Worm (Caenorhabditis elegans) whole organism, early embryonic: ENCODE data around the gene uev-2.

ENCODE experiments used
- B0310.2 ChIP-seq: sonication (generic microtip); optimal IDR thresholded peaks from 2 replicates; lab custom pipeline; 2016; ENCODE audit warnings: mild to moderate bottlenecking, missing genetic modification characterization, missing compliant biosample characterization
- F13C5.2 ChIP-seq: sonication (generic microtip); optimal IDR thresholded peaks from 2 replicates; lab custom pipeline; 2017; ENCODE audit warnings: mild to moderate bottlenecking, missing genetic modification characterization, inconsistent platforms, missing compliant biosample characterization
- aly-1 ChIP-seq: sonication (generic microtip); optimal IDR thresholded peaks from 2 replicates; lab custom pipeline; 2016; ENCODE audit warnings: missing genetic modification characterization, missing compliant biosample characterization
- ama-1 ChIP-seq: fragments of 150-350 bp; optimal IDR thresholded peaks from 2 replicates; lab custom pipeline; 2014
- ceh-13 ChIP-seq: fragments of 200-800 bp; sonication (Bioruptor generic); optimal IDR thresholded peaks from 2 replicates; lab custom pipeline; 2018; ENCODE audit warnings: mild to moderate bottlenecking, missing genetic modification characterization, missing compliant biosample characterization
- ceh-36 ChIP-seq: sonication (generic microtip); optimal IDR thresholded peaks from 2 replicates; lab custom pipeline; 2016; ENCODE audit warnings: missing genetic modification characterization, inconsistent platforms, missing compliant biosample characterization
- ets-7 ChIP-seq: sonication (generic microtip); optimal IDR thresholded peaks from 2 replicates; lab custom pipeline; 2016; ENCODE audit warnings: missing genotype, missing genetic modification characterization, missing compliant biosample characterization
- flt-1 ChIP-seq: fragments of 200-800 bp; sonication (Bioruptor generic); IDR thresholded peaks from 2 replicates; pipeline ENCODE4 v1.3.6; 2022; ENCODE audit warnings: missing genetic modification characterization, missing compliant biosample characterization
- hmbx-1 ChIP-seq: sonication (generic microtip); optimal IDR thresholded peaks from 2 replicates; lab custom pipeline; 2016; ENCODE audit warnings: mild to moderate bottlenecking, missing genetic modification characterization, missing compliant biosample characterization
- hmg-4 ChIP-seq: fragments of 200-800 bp; sonication (Bioruptor generic); optimal IDR thresholded peaks from 2 replicates; lab custom pipeline; 2018; ENCODE audit warnings: mild to moderate bottlenecking, missing genetic modification characterization, missing compliant biosample characterization
- hnd-1 ChIP-seq: sonication (generic microtip); optimal IDR thresholded peaks from 2 replicates; lab custom pipeline; 2016; ENCODE audit warnings: missing genetic modification characterization, missing compliant biosample characterization
- pes-1 ChIP-seq: fragments of 200-800 bp; sonication (Bioruptor generic); IDR thresholded peaks from 2 replicates; pipeline ENCODE4 v1.3.6; 2022; ENCODE audit warnings: missing genetic modification reagents, missing genetic modification characterization, missing compliant biosample characterization
- scrt-1 ChIP-seq: fragments of 200-800 bp; sonication (Bioruptor generic); IDR thresholded peaks from 2 replicates; pipeline ENCODE4 v1.3.6; 2022; ENCODE audit warnings: missing genetic modification characterization, missing compliant biosample characterization
- sea-1 ChIP-seq: fragments of 200-800 bp; sonication (Bioruptor generic); conservative IDR thresholded peaks from 2 replicates; pipeline ENCODE4 v1.3.6; 2022; ENCODE audit warnings: missing genetic modification characterization, missing compliant biosample characterization
- tbx-11 ChIP-seq: fragments of 200-800 bp; sonication (Bioruptor generic); IDR thresholded peaks from 2 replicates; pipeline ENCODE4 v1.3.6; 2022; ENCODE audit warnings: missing genetic modification characterization, missing compliant biosample characterization
- tbx-37 ChIP-seq: fragments of 200-800 bp; sonication (Bioruptor generic); conservative IDR thresholded peaks from 2 replicates; pipeline ENCODE4 v1.3.6; 2022; ENCODE audit warnings: missing genetic modification reagents, missing genetic modification characterization, missing compliant biosample characterization
- tra-4 ChIP-seq: sonication (generic microtip); optimal IDR thresholded peaks from 2 replicates; lab custom pipeline; 2017; ENCODE audit warnings: missing genetic modification characterization, missing compliant biosample characterization

Gene uev-2

ce11 chrIII:5594350-5594749 lies 11.4 kb downstream of the uev-2 start:
- TF ChIP-seq ama-1 (lab: Kevin White, UChicago) (no peak), hnd-1 (no peak), tra-4 (tag; lab: Kevin White, UChicago) (no peak)

ce11 chrIII:5595445-5595844 lies 12.5 kb downstream of the uev-2 start, which contains the start of gene ced-6:
Gene ced-6 (plus strand): TSS chrIII:5595771.
- TF ChIP-seq pes-1 = no peak
- TF ChIP-seq sea-1 = no peak
- TF ChIP-seq tra-4 (tag; lab: Kevin White, UChicago) = no peak
- TF ChIP-seq B0310.2 = no peak
- TF ChIP-seq ets-7 (tag; lab: Kevin White, UChicago) = no peak
- no peak for TF ChIP-seq ceh-36
- no peak for TF ChIP-seq tbx-11 (GFP tag; lab: Robert Waterston, UW)
- TF ChIP-seq hmg-4 (GFP tag; lab: Kevin White, UChicago) = no peak
- TF ChIP-seq ceh-13 (GFP tag; lab: Kevin White, UChicago) = no peak
- no peak for TF ChIP-seq tbx-37
- no peak for TF ChIP-seq scrt-1 (GFP tag; lab: Robert Waterston, UW)
- TF ChIP-seq hnd-1 = no peak
- TF ChIP-seq hmbx-1 = no peak
- TF ChIP-seq F13C5.2 (tag; lab: Kevin White, UChicago) = no peak
- TF ChIP-seq aly-1 (tag; lab: Kevin White, UChicago) = no peak
- no peak for TF ChIP-seq flt-1 (GFP tag; lab: Robert Waterston, UW)

- no peak for TF ChIP-seq ceh-36
- TF ChIP-seq B0310.2 = no peak
- TF ChIP-seq ets-7 (tag; lab: Kevin White, UChicago) = no peak
- TF ChIP-seq tbx-37 = no peak
- TF ChIP-seq sea-1 = no peak
- TF ChIP-seq scrt-1 (GFP tag; lab: Robert Waterston, UW) = no peak
- TF ChIP-seq tra-4 (tag; lab: Kevin White, UChicago) = no peak
- no peak for TF ChIP-seq aly-1 (tag; lab: Kevin White, UChicago)
- TF ChIP-seq ceh-13 (GFP tag; lab: Kevin White, UChicago) = no peak
- no peak for TF ChIP-seq F13C5.2 (tag; lab: Kevin White, UChicago)
- TF ChIP-seq ama-1 (lab: Kevin White, UChicago) = no peak
- TF ChIP-seq hmg-4 (GFP tag; lab: Kevin White, UChicago) = no peak
- no peak for TF ChIP-seq hnd-1
Observed at ce11 chrIII:5599958-5600357, 17.0 kb downstream of the uev-2 start, which contains the start of gene wdr-37. Gene wdr-37 (minus strand): TSS chrIII:5600058.

ce11 chrIII:5601999-5602398 lies 19.1 kb downstream of the uev-2 start:
- peak; percentile 98 for TF ChIP-seq scrt-1 (GFP tag; lab: Robert Waterston, UW)
- peak; percentile 96 for TF ChIP-seq tbx-37
- peak; percentile 96 for TF ChIP-seq B0310.2
- TF ChIP-seq ama-1 (lab: Kevin White, UChicago) = no peak
- peak; percentile 86 for TF ChIP-seq hnd-1
- peak; percentile 94 for TF ChIP-seq tra-4 (tag; lab: Kevin White, UChicago)
- peak; percentile 99 for TF ChIP-seq aly-1 (tag; lab: Kevin White, UChicago)
- TF ChIP-seq tbx-11 (GFP tag; lab: Robert Waterston, UW) = peak; percentile 96
- peak; percentile 98 for TF ChIP-seq flt-1 (GFP tag; lab: Robert Waterston, UW)
- TF ChIP-seq hmbx-1 = peak; percentile 91
- peak; percentile 97 for TF ChIP-seq ceh-36
- peak; percentile 97 for TF ChIP-seq pes-1
- TF ChIP-seq sea-1 = peak; percentile 97
- TF ChIP-seq F13C5.2 (tag; lab: Kevin White, UChicago) = peak; percentile 97
- TF ChIP-seq ets-7 (tag; lab: Kevin White, UChicago) = peak; percentile 90
- peak; percentile 91 for TF ChIP-seq ceh-13 (GFP tag; lab: Kevin White, UChicago)
- peak; percentile 99 for TF ChIP-seq hmg-4 (GFP tag; lab: Kevin White, UChicago)

- TF ChIP-seq hmbx-1 = no peak
- TF ChIP-seq hmg-4 (GFP tag; lab: Kevin White, UChicago) = peak; percentile 68
- TF ChIP-seq ceh-13 (GFP tag; lab: Kevin White, UChicago) = no peak
- TF ChIP-seq ets-7 (tag; lab: Kevin White, UChicago) = peak; percentile 1
- no peak for TF ChIP-seq B0310.2
- peak; percentile 6 for TF ChIP-seq F13C5.2 (tag; lab: Kevin White, UChicago)
- TF ChIP-seq sea-1 = no peak
- TF ChIP-seq flt-1 (GFP tag; lab: Robert Waterston, UW) = no peak
- 0 out of 2 replicates have a peak, but pooled peaks have one; percentile 33 for TF ChIP-seq tbx-37
- TF ChIP-seq tbx-11 (GFP tag; lab: Robert Waterston, UW) = no peak
Observed at ce11 chrIII:5603439-5603986, 20.6 kb downstream of the uev-2 start, which contains the start of gene madf-11. Gene madf-11 (minus strand): TSS chrIII:5603489.

- TF ChIP-seq sea-1 = no peak
- no peak for TF ChIP-seq tra-4 (tag; lab: Kevin White, UChicago)
- TF ChIP-seq ceh-36 = no peak
- no peak for TF ChIP-seq pes-1
- TF ChIP-seq F13C5.2 (tag; lab: Kevin White, UChicago) = no peak
- no peak for TF ChIP-seq tbx-11 (GFP tag; lab: Robert Waterston, UW)
- TF ChIP-seq hmg-4 (GFP tag; lab: Kevin White, UChicago) = no peak
- no peak for TF ChIP-seq hnd-1
- TF ChIP-seq B0310.2 = no peak
- TF ChIP-seq tbx-37 = no peak
- TF ChIP-seq ceh-13 (GFP tag; lab: Kevin White, UChicago) = no peak
- no peak for TF ChIP-seq ets-7 (tag; lab: Kevin White, UChicago)
- TF ChIP-seq ama-1 (lab: Kevin White, UChicago) = no peak
- TF ChIP-seq scrt-1 (GFP tag; lab: Robert Waterston, UW) = no peak
- no peak for TF ChIP-seq hmbx-1
- TF ChIP-seq flt-1 (GFP tag; lab: Robert Waterston, UW) = no peak
Observed at ce11 chrIII:5604080-5604479, 21.2 kb downstream of the uev-2 start, which contains the start of gene xnd-1. Gene xnd-1 (plus strand): TSS chrIII:5604460.

ce11 chrIII:5610276-5610675 lies 27.4 kb downstream of the uev-2 start, which contains the start of gene C05D2.8:
Gene C05D2.8 (minus strand): TSS chrIII:5610346.
- TF ChIP-seq ceh-36 (no peak), scrt-1 (GFP tag; lab: Robert Waterston, UW) (no peak), hmg-4 (GFP tag; lab: Kevin White, UChicago) (no peak), tbx-37 (no peak), B0310.2 (no peak), flt-1 (GFP tag; lab: Robert Waterston, UW) (no peak), sea-1 (no peak), hnd-1 (no peak), F13C5.2 (tag; lab: Kevin White, UChicago) (no peak), pes-1 (no peak), ceh-13 (GFP tag; lab: Kevin White, UChicago) (no peak), aly-1 (tag; lab: Kevin White, UChicago) (no peak), ets-7 (tag; lab: Kevin White, UChicago) (no peak), tbx-11 (GFP tag; lab: Robert Waterston, UW) (no peak)
